Worm (Caenorhabditis elegans) whole organism, mixed stage, embryonic: Measurements from ENCODE around the gene acd-3.

ENCODE experiments used
- bed-3 ChIP-seq: fragments of 200-800 bp; sonication (Bioruptor generic); optimal IDR thresholded peaks from 3 replicates; lab custom pipeline; 2018; ENCODE audit warnings: mild to moderate bottlenecking, missing genetic modification characterization, moderate library complexity, missing compliant biosample characterization
- flh-1 ChIP-seq: fragments of 200-800 bp; sonication (Bioruptor generic); optimal IDR thresholded peaks from 2 replicates; lab custom pipeline; 2018; ENCODE audit warnings: mild to moderate bottlenecking, missing genetic modification characterization, moderate library complexity, missing compliant biosample characterization
- sptf-1 ChIP-seq: sonication (generic microtip); optimal IDR thresholded peaks from 2 replicates; lab custom pipeline; 2017; ENCODE audit warnings: mild to moderate bottlenecking, missing genetic modification characterization, moderate library complexity, missing compliant biosample characterization

- TF ChIP-seq sptf-1 (tag; lab: Kevin White, UChicago) (no peak), flh-1 (GFP tag; lab: Kevin White, UChicago) (no peak), bed-3 (no peak)
Observed at ce11 chrX:14871780-14872179, 22.7 kb downstream of the acd-3 start, which contains the start of gene F31F6.2.
